Fruit fly (Drosophila melanogaster) whole organism, embryonic: ENCODE results near the gene Cpr65Aw.

Source experiments
- ATbp ChIP-seq: fragments of 200-800 bp; sonication (Bioruptor generic); optimal IDR thresholded peaks from 2 replicates; lab custom pipeline; 2017; ENCODE audit warnings: missing biosample characterization, mild to moderate bottlenecking, missing genetic modification characterization, missing genetic modification reagents
- Awh ChIP-seq: fragments of 200-800 bp; sonication (Bioruptor generic); IDR thresholded peaks from 2 replicates; pipeline ENCODE4, ENCODE4 v1.3.6; 2022; ENCODE audit warnings: missing biosample characterization, missing genetic modification characterization
- BtbVII ChIP-seq: fragments of 200-800 bp; sonication (Bioruptor generic); optimal IDR thresholded peaks from 3 replicates; lab custom pipeline; 2017; ENCODE audit warnings: missing biosample characterization, mild to moderate bottlenecking, missing genetic modification characterization
- CG10366 ChIP-seq: fragments of 200-800 bp; sonication (Bioruptor generic); IDR thresholded peaks from 2 replicates; pipeline ENCODE4 v1.3.6; 2022; ENCODE audit warnings: missing biosample characterization, missing genetic modification characterization
- CG10543 ChIP-seq: fragments of 200-800 bp; sonication (Bioruptor generic); optimal IDR thresholded peaks from 3 replicates; lab custom pipeline; 2017; ENCODE audit warnings: missing biosample characterization, mild to moderate bottlenecking, missing genetic modification characterization, moderate library complexity
- CG10565 ChIP-seq: fragments of 200-800 bp; sonication (Bioruptor generic); optimal IDR thresholded peaks from 3 replicates; lab custom pipeline; 2016; ENCODE audit warnings: missing biosample characterization, mild to moderate bottlenecking, missing genetic modification characterization
- CG12104 ChIP-seq: fragments of 200-800 bp; sonication (Bioruptor generic); optimal IDR thresholded peaks from 3 replicates; lab custom pipeline; 2016; ENCODE audit warnings: missing biosample characterization, missing genetic modification characterization
- CG12155 ChIP-seq: fragments of 200-800 bp; sonication (Bioruptor generic); optimal IDR thresholded peaks from 3 replicates; lab custom pipeline; 2016; ENCODE audit warnings: missing biosample characterization, missing genetic modification characterization
- CG12659 ChIP-seq: fragments of 200-800 bp; sonication (Bioruptor generic); optimal IDR thresholded peaks from 3 replicates; lab custom pipeline; 2017; ENCODE audit warnings: mild to moderate bottlenecking, missing biosample characterization, missing genetic modification reagents, missing genetic modification characterization
- CG12744 ChIP-seq: fragments of 200-800 bp; sonication (Bioruptor generic); optimal IDR thresholded peaks from 2 replicates; lab custom pipeline; 2016; ENCODE audit warnings: missing biosample characterization, missing genetic modification characterization
- CG14860 ChIP-seq: fragments of 200-800 bp; sonication (Bioruptor generic); IDR thresholded peaks from 3 replicates; pipeline ENCODE4 v1.3.6; 2022; ENCODE audit warnings: missing biosample characterization, missing genetic modification characterization; ENCODE audit not compliant: partially characterized antibody
- CG1647 ChIP-seq: fragments of 200-800 bp; sonication (Bioruptor generic); optimal IDR thresholded peaks from 3 replicates; lab custom pipeline; 2016; ENCODE audit warnings: missing biosample characterization, missing genetic modification characterization
- CG17186 ChIP-seq: fragments of 200-800 bp; sonication (Bioruptor generic); optimal IDR thresholded peaks from 3 replicates; lab custom pipeline; 2017; ENCODE audit warnings: missing biosample characterization, missing genetic modification reagents, missing genetic modification characterization
- CG2129 ChIP-seq: fragments of 200-800 bp; sonication (Bioruptor generic); IDR thresholded peaks from 2 replicates; pipeline ENCODE4 v1.3.6; 2022; ENCODE audit warnings: missing biosample characterization, missing genetic modification characterization; ENCODE audit not compliant: partially characterized antibody
- CG33557 ChIP-seq: fragments of 200-800 bp; sonication (Bioruptor generic); optimal IDR thresholded peaks from 2 replicates; lab custom pipeline; 2019; ENCODE audit warnings: missing biosample characterization, mild to moderate bottlenecking, missing genetic modification characterization, moderate library complexity
- CG42726 ChIP-seq: fragments of 200-800 bp; sonication (Bioruptor generic); IDR thresholded peaks from 2 replicates; pipeline ENCODE4 v1.3.6; 2022; ENCODE audit warnings: missing biosample characterization, missing genetic modification characterization; ENCODE audit not compliant: partially characterized antibody
- CG4282 ChIP-seq: fragments of 200-800 bp; sonication (Bioruptor generic); optimal IDR thresholded peaks from 2 replicates; lab custom pipeline; 2016; ENCODE audit warnings: missing biosample characterization, missing genetic modification characterization
- CG7745 ChIP-seq: fragments of 200-800 bp; sonication (Bioruptor generic); optimal IDR thresholded peaks from 2 replicates; lab custom pipeline; 2018; ENCODE audit warnings: missing biosample characterization, mild to moderate bottlenecking, missing genetic modification characterization, moderate library complexity
- CG9876 ChIP-seq: fragments of 200-800 bp; sonication (Bioruptor generic); optimal IDR thresholded peaks from 2 replicates; lab custom pipeline; 2016; ENCODE audit warnings: missing biosample characterization, missing genetic modification characterization
- CrebB ChIP-seq: fragments of 200-800 bp; sonication (Bioruptor generic); optimal IDR thresholded peaks from 3 replicates; lab custom pipeline; 2018; ENCODE audit warnings: missing biosample characterization, mild to moderate bottlenecking, missing genetic modification characterization
- Dip2 ChIP-seq: fragments of 200-800 bp; sonication (Bioruptor generic); IDR thresholded peaks from 2 replicates; pipeline ENCODE4 v1.3.6; 2022; ENCODE audit warnings: missing biosample characterization, missing genetic modification characterization
- ERR ChIP-seq: fragments of 200-800 bp; sonication (Bioruptor generic); optimal IDR thresholded peaks from 2 replicates; lab custom pipeline; 2016; ENCODE audit warnings: missing biosample characterization, missing genetic modification characterization
- Ets97D ChIP-seq: fragments of 200-800 bp; sonication (Bioruptor generic); optimal IDR thresholded peaks from 3 replicates; lab custom pipeline; 2016; ENCODE audit warnings: missing biosample characterization, missing genetic modification characterization
- H15 ChIP-seq: fragments of 200-800 bp; sonication (Bioruptor generic); IDR thresholded peaks from 3 replicates; pipeline ENCODE4 v1.3.6; 2022; ENCODE audit warnings: missing biosample characterization, missing genetic modification characterization
- HLH3B ChIP-seq: fragments of 200-800 bp; sonication (Bioruptor generic); IDR thresholded peaks from 2 replicates; pipeline ENCODE4 v1.3.6; 2022; ENCODE audit warnings: missing biosample characterization, missing genetic modification characterization
- Hmx ChIP-seq: fragments of 200-800 bp; sonication (Bioruptor generic); optimal IDR thresholded peaks from 2 replicates; lab custom pipeline; 2016; ENCODE audit warnings: missing biosample characterization, missing genetic modification characterization
- Oli ChIP-seq: fragments of 200-800 bp; sonication (Bioruptor generic); optimal IDR thresholded peaks from 2 replicates; lab custom pipeline; 2018; ENCODE audit warnings: missing biosample characterization, mild to moderate bottlenecking, missing genetic modification characterization, moderate library complexity
- PHDP ChIP-seq: fragments of 200-800 bp; sonication (Bioruptor generic); optimal IDR thresholded peaks from 3 replicates; lab custom pipeline; 2018; ENCODE audit warnings: missing biosample characterization, mild to moderate bottlenecking, missing genetic modification characterization, moderate library complexity
- Stat92E ChIP-seq, 3 experiments: fragments of >200 bp in 2 of 3; fragments of 200-800 bp in 1 of 3; sonication (Bioruptor generic) in 1 of 3; optimal IDR thresholded peaks; 2 replicates each; lab custom pipeline; 2017 to 2019; ENCODE audit warnings: missing biosample characterization in 3 of 3, missing genetic modification characterization in 3 of 3, mild to moderate bottlenecking in 1 of 3, moderate library complexity in 1 of 3
- abd-A ChIP-seq: fragments of 200-800 bp; sonication (Bioruptor generic); optimal IDR thresholded peaks from 3 replicates; lab custom pipeline; 2019; ENCODE audit warnings: missing biosample characterization, mild to moderate bottlenecking, missing genetic modification characterization, moderate library complexity
- cwo ChIP-seq: fragments of 200-800 bp; sonication (Bioruptor generic); optimal IDR thresholded peaks from 3 replicates; lab custom pipeline; 2017; ENCODE audit warnings: missing biosample characterization, missing genetic modification characterization, mild to moderate bottlenecking, moderate library complexity, missing genetic modification reagents
- fd64A ChIP-seq: fragments of 200-800 bp; sonication (Bioruptor generic); optimal IDR thresholded peaks from 3 replicates; lab custom pipeline; 2018; ENCODE audit warnings: missing biosample characterization, mild to moderate bottlenecking, missing genetic modification characterization
- gce ChIP-seq: fragments of 200-800 bp; sonication (Bioruptor generic); IDR thresholded peaks from 3 replicates; pipeline ENCODE4 v1.3.6; 2022; ENCODE audit warnings: missing biosample characterization, missing genetic modification characterization
- hb ChIP-seq: fragments of 200-800 bp; sonication (Bioruptor generic); IDR thresholded peaks from 3 replicates; pipeline ENCODE4 v1.3.6; 2022; ENCODE audit warnings: missing biosample characterization, missing genetic modification characterization; ENCODE audit not compliant: partially characterized antibody
- hbn ChIP-seq: fragments of 200-800 bp; sonication (Bioruptor generic); IDR thresholded peaks from 2 replicates; pipeline ENCODE4 v1.3.6; 2022; ENCODE audit warnings: missing biosample characterization, missing genetic modification characterization; ENCODE audit not compliant: partially characterized antibody
- inv ChIP-seq: fragments of 200-800 bp; sonication (Bioruptor generic); IDR thresholded peaks from 2 replicates; pipeline ENCODE4 v1.3.6; 2022; ENCODE audit warnings: missing biosample characterization, missing genetic modification characterization; ENCODE audit not compliant: partially characterized antibody
- jumu ChIP-seq: fragments of 200-800 bp; sonication (Bioruptor generic); optimal IDR thresholded peaks from 3 replicates; lab custom pipeline; 2016; ENCODE audit warnings: missing biosample characterization, missing genetic modification characterization
- kni ChIP-seq: fragments of 200-800 bp; sonication (Bioruptor generic); optimal IDR thresholded peaks from 3 replicates; lab custom pipeline; 2017; ENCODE audit warnings: mild to moderate bottlenecking, missing biosample characterization, missing genetic modification reagents, missing genetic modification characterization
- knrl ChIP-seq: fragments of 200-800 bp; sonication (Bioruptor generic); IDR thresholded peaks from 3 replicates; pipeline ENCODE4 v1.3.6; 2022; ENCODE audit warnings: missing biosample characterization, missing genetic modification characterization; ENCODE audit not compliant: partially characterized antibody
- lilli ChIP-seq: fragments of 200-800 bp; sonication (Bioruptor generic); optimal IDR thresholded peaks from 3 replicates; lab custom pipeline; 2016; ENCODE audit warnings: missing biosample characterization, missing genetic modification characterization
- maf-S ChIP-seq: fragments of 200-800 bp; sonication (Bioruptor generic); optimal IDR thresholded peaks from 2 replicates; lab custom pipeline; 2016; ENCODE audit warnings: missing biosample characterization, missing genetic modification characterization
- pum ChIP-seq: fragments of 200-800 bp; sonication (Bioruptor generic); optimal IDR thresholded peaks from 2 replicates; lab custom pipeline; 2016; ENCODE audit warnings: missing biosample characterization, missing genetic modification characterization
- repo ChIP-seq: fragments of 200-800 bp; sonication (Bioruptor generic); optimal IDR thresholded peaks from 2 replicates; lab custom pipeline; 2016; ENCODE audit warnings: missing biosample characterization, missing genetic modification characterization
- sc ChIP-seq, 3 experiments: fragments of >200 bp in 2 of 3; fragments of 200-800 bp in 1 of 3; sonication (Bioruptor generic) in 1 of 3; optimal IDR thresholded peaks; 2 replicates in 2 of 3; 3 replicates in 1 of 3; lab custom pipeline; 2017; ENCODE audit warnings: mild to moderate bottlenecking in 1 of 3, missing biosample characterization in 1 of 3, missing genetic modification characterization in 1 of 3, missing genetic modification reagents in 1 of 3
- sisA ChIP-seq: fragments of 200-800 bp; sonication (Bioruptor generic); IDR thresholded peaks from 2 replicates; pipeline ENCODE4 v1.3.6; 2022; ENCODE audit warnings: missing biosample characterization, missing genetic modification characterization
- wdn ChIP-seq: fragments of 200-800 bp; sonication (Bioruptor generic); IDR thresholded peaks from 2 replicates; pipeline ENCODE4 v1.3.6; 2022; ENCODE audit warnings: missing biosample characterization, missing genetic modification characterization
- wor ChIP-seq: fragments of 200-800 bp; sonication (Bioruptor generic); IDR thresholded peaks from 2 replicates; pipeline ENCODE4 v1.3.6; 2022; ENCODE audit warnings: missing biosample characterization, missing genetic modification characterization

Cpr65Aw gene

DNA sequence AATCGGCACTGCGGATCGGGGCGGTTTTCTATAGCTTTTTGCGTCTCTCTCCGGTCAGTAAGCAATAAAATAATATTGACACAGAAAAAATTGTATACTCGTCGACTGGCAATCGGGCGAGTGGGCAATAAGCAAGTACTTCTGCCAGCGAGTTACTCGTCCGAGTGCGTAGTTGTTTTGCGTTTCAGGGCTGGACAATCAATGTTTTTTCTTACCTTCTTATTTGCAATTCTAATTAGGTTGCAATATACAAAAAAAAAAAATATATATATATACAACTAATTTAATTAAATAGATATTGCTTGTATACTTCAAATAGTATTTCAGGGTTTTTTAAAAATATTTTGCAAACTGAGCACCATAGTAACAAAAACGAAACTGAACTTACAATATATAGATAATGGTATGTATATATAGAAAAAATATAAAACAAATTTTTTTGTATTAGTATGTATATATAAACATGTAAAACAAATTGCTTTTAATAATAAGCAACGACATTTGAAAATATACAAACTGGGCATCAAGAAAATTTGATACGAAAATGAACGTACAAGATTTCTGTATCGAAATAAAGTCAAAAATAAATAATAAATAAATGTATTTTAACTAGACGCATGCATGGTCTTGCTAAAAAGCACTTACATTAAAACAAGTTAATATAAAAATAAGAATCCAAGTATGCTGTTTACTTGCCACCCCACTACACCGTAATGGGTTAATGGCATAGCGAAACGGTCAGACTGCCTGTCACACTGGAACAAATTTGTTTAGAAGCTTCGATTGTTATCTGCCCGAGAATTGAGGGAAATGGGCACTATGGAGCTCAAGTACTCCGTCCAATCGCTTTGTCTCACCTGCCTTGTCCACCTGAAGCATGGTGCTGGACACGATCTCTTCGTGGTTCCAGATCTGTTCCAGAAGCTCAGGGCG, 47.0 kb upstream of the Cpr65Aw start, which contains the start of the genes D19A and CG7386 (continued):
- TF ChIP-seq fd64A (GFP tag; lab: Kevin White, UChicago), result no peak
- peak; percentile 77 for TF ChIP-seq H15 (GFP tag; lab: Robert Waterston, UW)
- TF ChIP-seq jumu (GFP tag; lab: Kevin White, UChicago), result peak; percentile 37
- TF ChIP-seq Hmx (GFP tag; lab: Kevin White, UChicago), result no peak
- no peak for TF ChIP-seq CG4282
- TF ChIP-seq CG42726 (GFP tag; lab: Robert Waterston, UW), result no peak
- TF ChIP-seq PHDP (tag; lab: Kevin White, UChicago), result peak; percentile 68
- no peak for TF ChIP-seq CG17186
- TF ChIP-seq sc (optimal IDR thresholded peaks at IDR 0.05; lab: Kevin White, UChicago), result no peak
- no peak for TF ChIP-seq sc (GFP tag; optimal IDR thresholded peaks at IDR 0.05; lab: Kevin White, UChicago)
- TF ChIP-seq CG33557, result peak; percentile 48
- no peak for TF ChIP-seq CrebB (tag; lab: Kevin White, UChicago)
- TF ChIP-seq CG7745 (tag; lab: Kevin White, UChicago), result no peak
- no peak for TF ChIP-seq CG12744 (GFP tag; lab: Kevin White, UChicago)
- TF ChIP-seq CG2129 (GFP tag; lab: Robert Waterston, UW), result no peak
- peak; percentile 7 for TF ChIP-seq CG12104 (GFP tag; lab: Kevin White, UChicago)
- no peak for TF ChIP-seq CG10565 (GFP tag; lab: Kevin White, UChicago)
- no peak for TF ChIP-seq CG14860 (GFP tag; lab: Robert Waterston, UW)
- TF ChIP-seq kni, result no peak
- TF ChIP-seq lilli (GFP tag; lab: Kevin White, UChicago), result peak; percentile 70
- TF ChIP-seq HLH3B (GFP tag; lab: Robert Waterston, UW), result peak; percentile 60
- peak; percentile 72 for TF ChIP-seq sisA (GFP tag; lab: Robert Waterston, UW)
- TF ChIP-seq CG10366 (GFP tag; lab: Robert Waterston, UW), result peak; percentile 56
- no peak; the same call in 1 of the 2 replicates for TF ChIP-seq hbn (GFP tag; lab: Robert Waterston, UW)
- TF ChIP-seq Awh (GFP tag; lab: Robert Waterston, UW), result no peak
- TF ChIP-seq wdn (GFP tag; lab: Robert Waterston, UW), result no peak
- peak; percentile 55 for TF ChIP-seq CG1647 (GFP tag; lab: Kevin White, UChicago)
- peak; percentile 49 for TF ChIP-seq CG12659 (GFP tag; lab: Kevin White, UChicago)
- TF ChIP-seq Dip2 (GFP tag; lab: Robert Waterston, UW), result no peak
- peak; percentile 48 for TF ChIP-seq CG10543
- TF ChIP-seq pum (GFP tag; lab: Kevin White, UChicago), result peak; percentile 28
- no peak for TF ChIP-seq hb (GFP tag; lab: Robert Waterston, UW)
- TF ChIP-seq maf-S (GFP tag; lab: Kevin White, UChicago), result peak; percentile 29
- peak; percentile 2 for TF ChIP-seq ERR (GFP tag; lab: Kevin White, UChicago)
- TF ChIP-seq inv (GFP tag; lab: Robert Waterston, UW), result 0 out of 2 replicates have a peak, but pooled peaks have one; percentile 21
- no peak for TF ChIP-seq BtbVII
- TF ChIP-seq ATbp, result no peak
- TF ChIP-seq Oli (tag; lab: Kevin White, UChicago), result peak; percentile 11
- peak; percentile 57 for TF ChIP-seq Ets97D (GFP tag; lab: Kevin White, UChicago)
- no peak for TF ChIP-seq Stat92E (GFP tag; optimal IDR thresholded peaks at IDR 0.05; lab: Kevin White, UChicago)
- TF ChIP-seq repo (GFP tag; lab: Kevin White, UChicago), result peak; percentile 6
- peak; percentile 47 for TF ChIP-seq CG9876 (GFP tag; lab: Kevin White, UChicago)
- peak; percentile 42; the same call in 1 of the 2 replicates for TF ChIP-seq wor (GFP tag; lab: Robert Waterston, UW)
- 0 out of 3 replicates have a peak, but pooled peaks have one; percentile 25 for TF ChIP-seq gce (GFP tag; lab: Robert Waterston, UW)
- TF ChIP-seq abd-A (tag; lab: Kevin White, UChicago), result no peak
- peak; percentile 100 for TF ChIP-seq CG12155 (GFP tag; lab: Kevin White, UChicago)
- TF ChIP-seq knrl (GFP tag; lab: Robert Waterston, UW), result peak; percentile 39; the same call in 2 of the 3 replicates
- TF ChIP-seq cwo, result peak; percentile 46
